Fruit fly (Drosophila melanogaster): ENCODE measurements around the gene viaf.

Gene viaf

DNA sequence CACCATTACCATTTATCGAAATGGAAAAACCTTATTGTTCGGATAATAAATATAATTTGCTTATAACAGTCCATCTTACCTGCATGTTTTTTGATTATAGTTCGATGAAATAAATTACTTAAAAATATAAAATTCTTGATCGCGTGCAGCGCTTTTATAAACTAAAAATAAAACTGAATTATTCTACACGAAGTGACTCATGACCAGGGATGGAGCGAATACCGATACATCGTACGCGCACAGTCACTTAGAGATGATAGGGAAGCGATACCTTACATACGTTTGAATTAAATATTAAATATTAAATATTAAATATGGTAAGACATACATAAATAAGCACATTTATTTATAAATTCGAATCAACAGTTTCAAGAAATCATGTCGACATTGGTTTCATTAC lies at the start of gene viaf:
TSS of gene viaf (minus strand) at position 220 of the 400 bp plus-strand sequence.
- TF ChIP-seq schlank (tag; optimal IDR thresholded peaks at IDR 0.05) (no peak), GATAe (GFP tag; conservative IDR thresholded peaks at IDR 0.05) (no peak), CG14965 (GFP tag; optimal IDR thresholded peaks at IDR 0.05; ENCODE audit: borderline replicate concordance) (no peak), CG11723 (GFP tag; optimal IDR thresholded peaks at IDR 0.05) (no peak), CG1233 (GFP tag; optimal IDR thresholded peaks at IDR 0.05) (no peak), vnd (GFP tag; IDR thresholded peaks at IDR 0.05; ENCODE audit: partially characterized antibody) (peak; percentile 95), gfzf (GFP tag; optimal IDR thresholded peaks at IDR 0.05) (peak; percentile 8), nau (GFP tag; optimal IDR thresholded peaks at IDR 0.05) (no peak), CG12104 (GFP tag; optimal IDR thresholded peaks at IDR 0.05) (no peak), Optix (GFP tag; IDR thresholded peaks at IDR 0.05) (no peak), CG17912 (GFP tag; optimal IDR thresholded peaks at IDR 0.05) (peak; percentile 42), chinmo (GFP tag; IDR thresholded peaks at IDR 0.05; ENCODE audit: partially characterized antibody) (peak; percentile 83; the same call in 2 of the 4 replicates), gsb-n (tag; optimal IDR thresholded peaks at IDR 0.05) (no peak), CG31365 (tag; optimal IDR thresholded peaks at IDR 0.05) (no peak), pan (optimal IDR thresholded peaks at IDR 0.05) (no peak), pan (GFP tag; optimal IDR thresholded peaks at IDR 0.05 in 1 of 2, IDR thresholded peaks at IDR 0.05 in 1 of 2) (peak in 1 of 2 experiments; percentile 42), lov (optimal IDR thresholded peaks at IDR 0.05) (no peak), lov (GFP tag; IDR thresholded peaks at IDR 0.05) (no peak), CG3726 (GFP tag; IDR thresholded peaks at IDR 0.05) (no peak), gro (GFP tag; optimal IDR thresholded peaks at IDR 0.05) (no peak), CG10147 (GFP tag; optimal IDR thresholded peaks at IDR 0.05) (no peak), CG2202 (tag; optimal IDR thresholded peaks at IDR 0.05) (no peak), CG3995 (GFP tag; optimal IDR thresholded peaks at IDR 0.05) (peak; percentile 95), bigmax (GFP tag; optimal IDR thresholded peaks at IDR 0.05) (no peak), Myb (GFP tag; optimal IDR thresholded peaks at IDR 0.05) (peak; percentile 17), sr (GFP tag; IDR thresholded peaks at IDR 0.05) (no peak), Scr (GFP tag; IDR thresholded peaks at IDR 0.05; ENCODE audit: partially characterized antibody) (peak; percentile 94), sisA (GFP tag; IDR thresholded peaks at IDR 0.05) (peak; percentile 35; the same call in 1 of the 2 replicates), CG11696 (GFP tag; IDR thresholded peaks at IDR 0.05) (no peak), CG13775 (GFP tag; optimal IDR thresholded peaks at IDR 0.05) (peak; percentile 33), pum (GFP tag; optimal IDR thresholded peaks at IDR 0.05) (no peak), CoRest (tag; optimal IDR thresholded peaks at IDR 0.05) (peak; percentile 60), ro (GFP tag; IDR thresholded peaks at IDR 0.05) (no peak), CG10274 (GFP tag; optimal IDR thresholded peaks at IDR 0.05) (no peak), sc (optimal IDR thresholded peaks at IDR 0.05) (no peak), sc (GFP tag; optimal IDR thresholded peaks at IDR 0.05) (no peak), CG12299 (tag; optimal IDR thresholded peaks at IDR 0.05) (peak; percentile 26), CG12769 (tag; optimal IDR thresholded peaks at IDR 0.05) (no peak), CG12659 (GFP tag; optimal IDR thresholded peaks at IDR 0.05) (peak; percentile 78), CG30020 (tag; optimal IDR thresholded peaks at IDR 0.05) (peak; percentile 65), CG7839 (tag; optimal IDR thresholded peaks at IDR 0.05) (no peak), Drgx (GFP tag; IDR thresholded peaks at IDR 0.05) (no peak), CG7987 (GFP tag; optimal IDR thresholded peaks at IDR 0.05) (no peak), B-H1 (GFP tag; IDR thresholded peaks at IDR 0.05) (peak; percentile 16; the same call in 1 of the 3 replicates), cad (GFP tag; optimal IDR thresholded peaks at IDR 0.05) (no peak), Dip2 (GFP tag; IDR thresholded peaks at IDR 0.05) (no peak), CG13123 (GFP tag; optimal IDR thresholded peaks at IDR 0.05) (no peak), Sry-δ (GFP tag; optimal IDR thresholded peaks at IDR 0.05) (peak; percentile 83), CG6654 (GFP tag; optimal IDR thresholded peaks at IDR 0.05) (no peak), Sox100B (GFP tag; optimal IDR thresholded peaks at IDR 0.05) (no peak), Hand (GFP tag; optimal IDR thresholded peaks at IDR 0.05) (no peak), trem (tag; optimal IDR thresholded peaks at IDR 0.05) (peak; percentile 67)

Data from whole organism, embryonic.